Worm (Caenorhabditis elegans) whole organism, midembryonic: ENCODE results near the gene ife-1.

Experiments used
- T22C8.4 ChIP-seq: fragments of 200-800 bp; sonication (Bioruptor generic); IDR thresholded peaks from 2 replicates; pipeline ENCODE4 v1.3.6; 2022; ENCODE audit warnings: missing genetic modification characterization, missing compliant biosample characterization
- cog-1 ChIP-seq: sonication (generic microtip); optimal IDR thresholded peaks from 2 replicates; lab custom pipeline; 2016; ENCODE audit warnings: missing genetic modification characterization, missing compliant biosample characterization
- flt-1 ChIP-seq: fragments of 200-800 bp; sonication (Bioruptor generic); IDR thresholded peaks from 2 replicates; pipeline ENCODE4 v1.3.6; 2022; ENCODE audit warnings: missing genetic modification characterization, missing compliant biosample characterization
- klf-2 ChIP-seq: fragments of 200-800 bp; sonication (Bioruptor generic); conservative IDR thresholded peaks from 2 replicates; pipeline ENCODE4 v1.3.6; 2022; ENCODE audit warnings: missing genetic modification reagents, missing genetic modification characterization, missing compliant biosample characterization
- med-1 ChIP-seq: sonication (generic microtip); optimal IDR thresholded peaks from 2 replicates; lab custom pipeline; 2017; ENCODE audit warnings: missing genetic modification characterization, mild to moderate bottlenecking, missing compliant biosample characterization, antibody characterized with exemption, missing genetic modification reagents; ENCODE audit not compliant: insufficient read depth
- ref-1 ChIP-seq: fragments of 200-800 bp; sonication (Bioruptor generic); conservative IDR thresholded peaks from 2 replicates; pipeline ENCODE4 v1.3.6; 2022; ENCODE audit warnings: missing genetic modification reagents, missing genetic modification characterization, missing compliant biosample characterization
- tab-1 ChIP-seq: fragments of 200-800 bp; sonication (Bioruptor generic); IDR thresholded peaks from 2 replicates; pipeline ENCODE4 v1.3.6; 2022; ENCODE audit warnings: missing genetic modification characterization, missing compliant biosample characterization
- ztf-23 ChIP-seq: fragments of 200-800 bp; sonication (Bioruptor generic); IDR thresholded peaks from 2 replicates; pipeline ENCODE4 v1.3.6; 2022; ENCODE audit warnings: missing genetic modification reagents, missing genetic modification characterization, missing compliant biosample characterization
- ztf-29 ChIP-seq: fragments of 200-800 bp; sonication (Bioruptor generic); IDR thresholded peaks from 2 replicates; pipeline ENCODE4 v1.3.6; 2022; ENCODE audit warnings: missing genetic modification reagents, missing genetic modification characterization, missing compliant biosample characterization

Gene ife-1

DNA sequence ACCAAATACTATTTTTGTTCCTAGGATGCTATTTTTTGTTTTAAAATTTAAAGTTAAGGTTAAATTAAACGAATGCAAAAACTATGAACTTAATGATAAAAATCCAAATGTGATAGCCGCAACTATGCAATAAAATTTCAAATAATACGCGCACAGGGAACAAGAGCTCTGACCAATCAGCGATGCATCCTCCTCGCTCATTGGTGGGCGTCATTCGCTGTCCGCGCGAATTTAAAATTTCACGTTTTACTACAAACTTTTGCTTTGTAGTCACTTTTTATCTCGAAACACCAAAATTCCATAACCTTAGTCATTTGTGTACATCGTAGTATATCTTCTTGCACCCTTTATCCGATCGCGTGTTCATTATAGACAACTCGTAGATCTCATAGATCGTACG lies 39.9 kb downstream of the ife-1 start:
- TF ChIP-seq tab-1 (no peak), T22C8.4 (GFP tag; lab: Robert Waterston, UW) (no peak), ztf-23 (GFP tag; lab: Robert Waterston, UW) (no peak), med-1 (GFP tag; lab: Kevin White, UChicago) (no peak), flt-1 (GFP tag; lab: Robert Waterston, UW) (no peak), cog-1 (tag; lab: Kevin White, UChicago) (no peak), ref-1 (GFP tag; lab: Robert Waterston, UW) (no peak)

ce11 chrIII:13385850-13386249 lies 42.6 kb downstream of the ife-1 start, which contains the start of gene T03F6.4:
TSS of gene T03F6.4 (plus strand) at chrIII:13386150.
- TF ChIP-seq ztf-23 (GFP tag; lab: Robert Waterston, UW) (no peak), T22C8.4 (GFP tag; lab: Robert Waterston, UW) (no peak), ztf-29 (no peak), flt-1 (GFP tag; lab: Robert Waterston, UW) (no peak), ref-1 (GFP tag; lab: Robert Waterston, UW) (no peak), cog-1 (tag; lab: Kevin White, UChicago) (no peak), tab-1 (no peak), klf-2 (GFP tag; lab: Robert Waterston, UW) (no peak), med-1 (GFP tag; lab: Kevin White, UChicago) (no peak)

DNA sequence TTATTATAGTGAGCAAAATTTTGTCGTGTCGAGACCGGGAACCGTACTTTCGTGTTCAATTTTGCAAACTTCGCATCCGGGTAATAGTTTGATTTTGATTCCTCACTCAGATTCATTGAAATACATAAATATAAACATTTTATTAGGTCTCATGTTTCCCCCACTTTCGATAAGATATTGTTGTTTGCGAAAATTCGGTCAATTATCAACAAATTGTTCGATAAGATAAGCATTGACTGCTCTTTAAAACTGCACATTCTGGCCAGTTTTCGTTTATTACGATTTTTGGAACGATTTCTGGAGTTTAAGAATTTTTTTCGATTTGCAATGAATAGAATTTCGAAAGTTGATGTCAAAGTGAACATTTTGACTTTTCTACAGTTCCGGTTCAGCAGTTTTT lies 45.4 kb downstream of the ife-1 start:
- no peak for TF ChIP-seq T22C8.4 (GFP tag; lab: Robert Waterston, UW)
- TF ChIP-seq cog-1 (tag; lab: Kevin White, UChicago): no peak
- TF ChIP-seq ztf-29: no peak
- no peak for TF ChIP-seq tab-1
- no peak for TF ChIP-seq med-1 (GFP tag; lab: Kevin White, UChicago)
- no peak for TF ChIP-seq ztf-23 (GFP tag; lab: Robert Waterston, UW)
- TF ChIP-seq ref-1 (GFP tag; lab: Robert Waterston, UW): no peak
- TF ChIP-seq flt-1 (GFP tag; lab: Robert Waterston, UW): no peak
- TF ChIP-seq klf-2 (GFP tag; lab: Robert Waterston, UW): no peak

DNA sequence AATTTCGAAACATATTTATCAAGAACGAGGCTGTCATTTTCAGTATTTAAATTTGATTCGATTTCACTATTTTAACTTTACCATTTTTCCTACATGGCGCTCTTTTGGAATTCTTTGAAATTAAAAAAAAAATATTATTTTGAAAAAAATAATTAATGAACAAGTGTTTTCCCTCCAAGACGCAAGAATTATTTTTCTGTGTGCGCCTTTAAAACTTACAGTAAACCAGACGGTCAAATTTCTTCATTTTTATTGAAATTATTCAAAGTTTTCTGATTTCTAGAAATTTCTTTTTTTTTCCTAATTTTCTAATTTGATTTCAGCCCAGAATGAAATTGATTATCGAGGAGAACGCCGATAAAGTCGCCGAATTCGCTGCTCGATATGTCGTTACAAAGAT lies 45.9 kb downstream of the ife-1 start, which contains the start of gene T03F6.3:
T03F6.3 (plus strand) TSS at position 318 of the 400 bp plus-strand sequence.
- no peak for TF ChIP-seq flt-1 (GFP tag; lab: Robert Waterston, UW)
- TF ChIP-seq ztf-23 (GFP tag; lab: Robert Waterston, UW): no peak
- no peak for TF ChIP-seq ref-1 (GFP tag; lab: Robert Waterston, UW)
- no peak for TF ChIP-seq cog-1 (tag; lab: Kevin White, UChicago)
- no peak for TF ChIP-seq ztf-29
- no peak for TF ChIP-seq klf-2 (GFP tag; lab: Robert Waterston, UW)
- TF ChIP-seq med-1 (GFP tag; lab: Kevin White, UChicago): no peak
- TF ChIP-seq T22C8.4 (GFP tag; lab: Robert Waterston, UW): no peak
- TF ChIP-seq tab-1: no peak

ce11 chrIII:13390789-13391188 lies 47.6 kb downstream of the ife-1 start:
- TF ChIP-seq ztf-29 (no peak), flt-1 (GFP tag; lab: Robert Waterston, UW) (no peak), cog-1 (tag; lab: Kevin White, UChicago) (no peak), tab-1 (no peak), ref-1 (GFP tag; lab: Robert Waterston, UW) (no peak), T22C8.4 (GFP tag; lab: Robert Waterston, UW) (no peak), ztf-23 (GFP tag; lab: Robert Waterston, UW) (no peak), med-1 (GFP tag; lab: Kevin White, UChicago) (no peak), klf-2 (GFP tag; lab: Robert Waterston, UW) (no peak)

DNA sequence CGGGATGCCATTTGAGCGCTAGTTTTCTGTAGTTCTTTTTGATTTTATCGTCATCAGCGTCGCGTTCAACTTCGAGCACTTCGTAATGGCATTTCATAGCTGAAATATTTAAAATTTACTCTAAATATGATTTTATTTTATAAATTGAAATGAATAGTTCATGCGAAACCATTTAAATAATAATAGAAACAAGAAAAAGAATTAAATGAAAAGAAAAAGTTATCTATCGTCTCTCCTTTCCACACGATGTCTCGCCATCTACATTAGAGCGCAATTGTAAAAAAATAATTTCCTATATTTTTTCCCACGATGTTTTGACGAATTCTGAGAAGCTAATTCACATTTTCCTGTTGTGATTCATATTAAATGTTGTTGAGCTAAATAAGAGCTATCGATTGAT lies 50.0 kb downstream of the ife-1 start, which contains the start of gene dnj-17:
dnj-17 (minus strand) TSS at position 101 of the 400 bp plus-strand sequence.
- no peak for TF ChIP-seq cog-1 (tag; lab: Kevin White, UChicago)
- no peak for TF ChIP-seq ztf-29
- TF ChIP-seq T22C8.4 (GFP tag; lab: Robert Waterston, UW): no peak
- TF ChIP-seq med-1 (GFP tag; lab: Kevin White, UChicago): no peak
- TF ChIP-seq ref-1 (GFP tag; lab: Robert Waterston, UW): no peak
- TF ChIP-seq ztf-23 (GFP tag; lab: Robert Waterston, UW): no peak
- no peak for TF ChIP-seq klf-2 (GFP tag; lab: Robert Waterston, UW)
- no peak for TF ChIP-seq flt-1 (GFP tag; lab: Robert Waterston, UW)

- TF ChIP-seq med-1 (GFP tag; lab: Kevin White, UChicago) (no peak), ztf-29 (no peak), ref-1 (GFP tag; lab: Robert Waterston, UW) (no peak), tab-1 (no peak), cog-1 (tag; lab: Kevin White, UChicago) (no peak), flt-1 (GFP tag; lab: Robert Waterston, UW) (no peak), T22C8.4 (GFP tag; lab: Robert Waterston, UW) (no peak), ztf-23 (GFP tag; lab: Robert Waterston, UW) (no peak), klf-2 (GFP tag; lab: Robert Waterston, UW) (no peak)
Observed at ce11 chrIII:13393647-13394046, 50.4 kb downstream of the ife-1 start, which contains the start of gene qdpr-1. TSS of gene qdpr-1 (plus strand) at chrIII:13393910.
